Worm (Caenorhabditis elegans) whole organism, early embryonic: ENCODE results near the gene clec-231.

Experiments
- B0310.2 ChIP-seq: sonication (generic microtip); optimal IDR thresholded peaks from 2 replicates; lab custom pipeline; 2016; ENCODE audit warnings: mild to moderate bottlenecking, missing genetic modification characterization, missing compliant biosample characterization
- F13C5.2 ChIP-seq: sonication (generic microtip); optimal IDR thresholded peaks from 2 replicates; lab custom pipeline; 2017; ENCODE audit warnings: mild to moderate bottlenecking, missing genetic modification characterization, inconsistent platforms, missing compliant biosample characterization
- ama-1 ChIP-seq: fragments of 150-350 bp; optimal IDR thresholded peaks from 2 replicates; lab custom pipeline; 2014
- ceh-13 ChIP-seq: fragments of 200-800 bp; sonication (Bioruptor generic); optimal IDR thresholded peaks from 2 replicates; lab custom pipeline; 2018; ENCODE audit warnings: mild to moderate bottlenecking, missing genetic modification characterization, missing compliant biosample characterization
- ceh-36 ChIP-seq: sonication (generic microtip); optimal IDR thresholded peaks from 2 replicates; lab custom pipeline; 2016; ENCODE audit warnings: missing genetic modification characterization, inconsistent platforms, missing compliant biosample characterization
- ets-7 ChIP-seq: sonication (generic microtip); optimal IDR thresholded peaks from 2 replicates; lab custom pipeline; 2016; ENCODE audit warnings: missing genotype, missing genetic modification characterization, missing compliant biosample characterization
- flt-1 ChIP-seq: fragments of 200-800 bp; sonication (Bioruptor generic); IDR thresholded peaks from 2 replicates; pipeline ENCODE4 v1.3.6; 2022; ENCODE audit warnings: missing genetic modification characterization, missing compliant biosample characterization
- hnd-1 ChIP-seq: sonication (generic microtip); optimal IDR thresholded peaks from 2 replicates; lab custom pipeline; 2016; ENCODE audit warnings: missing genetic modification characterization, missing compliant biosample characterization
- pes-1 ChIP-seq: fragments of 200-800 bp; sonication (Bioruptor generic); IDR thresholded peaks from 2 replicates; pipeline ENCODE4 v1.3.6; 2022; ENCODE audit warnings: missing genetic modification reagents, missing genetic modification characterization, missing compliant biosample characterization
- scrt-1 ChIP-seq: fragments of 200-800 bp; sonication (Bioruptor generic); IDR thresholded peaks from 2 replicates; pipeline ENCODE4 v1.3.6; 2022; ENCODE audit warnings: missing genetic modification characterization, missing compliant biosample characterization
- sea-1 ChIP-seq: fragments of 200-800 bp; sonication (Bioruptor generic); conservative IDR thresholded peaks from 2 replicates; pipeline ENCODE4 v1.3.6; 2022; ENCODE audit warnings: missing genetic modification characterization, missing compliant biosample characterization
- tbx-11 ChIP-seq: fragments of 200-800 bp; sonication (Bioruptor generic); IDR thresholded peaks from 2 replicates; pipeline ENCODE4 v1.3.6; 2022; ENCODE audit warnings: missing genetic modification characterization, missing compliant biosample characterization
- tbx-37 ChIP-seq: fragments of 200-800 bp; sonication (Bioruptor generic); conservative IDR thresholded peaks from 2 replicates; pipeline ENCODE4 v1.3.6; 2022; ENCODE audit warnings: missing genetic modification reagents, missing genetic modification characterization, missing compliant biosample characterization
- tra-4 ChIP-seq: sonication (generic microtip); optimal IDR thresholded peaks from 2 replicates; lab custom pipeline; 2017; ENCODE audit warnings: missing genetic modification characterization, missing compliant biosample characterization

ce11 chrV:15332851-15333250 is 17.7 kb downstream of the clec-231 start, which contains the start of gene srw-113:
- TF ChIP-seq tra-4 (tag; lab: Kevin White, UChicago) (no peak), tbx-11 (no peak), sea-1 (GFP tag; lab: Robert Waterston, UW) (no peak), ama-1 (lab: Kevin White, UChicago) (no peak), ceh-13 (no peak), B0310.2 (no peak), scrt-1 (GFP tag; lab: Robert Waterston, UW) (no peak), F13C5.2 (tag; lab: Kevin White, UChicago) (no peak), pes-1 (no peak), ets-7 (tag; lab: Kevin White, UChicago) (no peak), hnd-1 (no peak), ceh-36 (tag; lab: Kevin White, UChicago) (no peak), tbx-37 (no peak), flt-1 (GFP tag; lab: Robert Waterston, UW) (no peak)
